Worm (Caenorhabditis elegans) whole organism, late embryonic: ENCODE measurements around the gene apc-2.

Experiments
- C38D4.7 ChIP-seq: fragments of 200-800 bp; sonication (Bioruptor generic); optimal IDR thresholded peaks from 2 replicates; lab custom pipeline; 2018; ENCODE audit warnings: mild to moderate bottlenecking, missing genetic modification characterization, moderate library complexity, missing compliant biosample characterization
- F13H6.1 ChIP-seq: sonication (generic microtip); optimal IDR thresholded peaks from 2 replicates; lab custom pipeline; 2016; ENCODE audit warnings: missing genetic modification characterization, missing compliant biosample characterization
- K02D7.2 ChIP-seq: sonication (generic microtip); optimal IDR thresholded peaks from 2 replicates; lab custom pipeline; 2017; ENCODE audit warnings: mild to moderate bottlenecking, missing genetic modification characterization, missing compliant biosample characterization
- Y22D7AL.16 ChIP-seq: sonication (generic microtip); optimal IDR thresholded peaks from 2 replicates; lab custom pipeline; 2016; ENCODE audit warnings: missing genetic modification characterization, missing compliant biosample characterization
- ahr-1 ChIP-seq: sonication (generic microtip); optimal IDR thresholded peaks from 2 replicates; lab custom pipeline; 2016; ENCODE audit warnings: missing genetic modification characterization, missing compliant biosample characterization
- ceh-14 ChIP-seq: sonication (generic microtip); optimal IDR thresholded peaks from 2 replicates; lab custom pipeline; 2016; ENCODE audit warnings: missing genotype, missing genetic modification characterization, missing compliant biosample characterization
- ceh-18 ChIP-seq: sonication (generic microtip); optimal IDR thresholded peaks from 2 replicates; lab custom pipeline; 2016; ENCODE audit warnings: missing genetic modification characterization, missing compliant biosample characterization
- ceh-24 ChIP-seq: sonication (generic microtip); optimal IDR thresholded peaks from 2 replicates; lab custom pipeline; 2016; ENCODE audit warnings: mild to moderate bottlenecking, missing genetic modification characterization, missing compliant biosample characterization
- ceh-31 ChIP-seq: sonication (generic microtip); optimal IDR thresholded peaks from 2 replicates; lab custom pipeline; 2016; ENCODE audit warnings: missing genetic modification characterization, missing compliant biosample characterization
- ceh-34 ChIP-seq: sonication (generic microtip); optimal IDR thresholded peaks from 2 replicates; lab custom pipeline; 2016; ENCODE audit warnings: mild to moderate bottlenecking, missing genetic modification characterization, missing compliant biosample characterization
- ceh-45 ChIP-seq: fragments of 200-800 bp; sonication (Bioruptor generic); IDR thresholded peaks from 2 replicates; pipeline ENCODE4 v1.3.6; 2022; ENCODE audit warnings: missing genetic modification reagents, missing genetic modification characterization, missing compliant biosample characterization
- dmd-4 ChIP-seq: sonication (generic microtip); optimal IDR thresholded peaks from 2 replicates; lab custom pipeline; 2016; ENCODE audit warnings: borderline replicate concordance, missing genetic modification characterization, missing compliant biosample characterization
- dve-1 ChIP-seq: sonication (generic microtip); optimal IDR thresholded peaks from 2 replicates; lab custom pipeline; 2017; ENCODE audit warnings: antibody characterized with exemption, mild to moderate bottlenecking, missing genetic modification characterization, missing compliant biosample characterization
- elt-2 ChIP-seq: sonication (generic microtip); optimal IDR thresholded peaks from 2 replicates; lab custom pipeline; 2016; ENCODE audit warnings: missing genetic modification reagents, missing genetic modification characterization, missing compliant biosample characterization
- elt-4 ChIP-seq: sonication (generic microtip); optimal IDR thresholded peaks from 2 replicates; lab custom pipeline; 2016; ENCODE audit warnings: missing genetic modification characterization, missing compliant biosample characterization
- ets-4 ChIP-seq: sonication (generic microtip); optimal IDR thresholded peaks from 2 replicates; lab custom pipeline; 2016; ENCODE audit warnings: missing genetic modification characterization, missing compliant biosample characterization
- fax-1 ChIP-seq: sonication (generic microtip); optimal IDR thresholded peaks from 2 replicates; lab custom pipeline; 2016; ENCODE audit warnings: missing genotype, missing genetic modification characterization, missing compliant biosample characterization
- fkh-6 ChIP-seq: sonication (generic microtip); optimal IDR thresholded peaks from 2 replicates; lab custom pipeline; 2016; ENCODE audit warnings: missing genetic modification characterization, missing compliant biosample characterization
- hlh-15 ChIP-seq: sonication (generic microtip); optimal IDR thresholded peaks from 2 replicates; lab custom pipeline; 2016; ENCODE audit warnings: missing genetic modification characterization, missing compliant biosample characterization
- hlh-30 ChIP-seq: sonication (generic microtip); optimal IDR thresholded peaks from 2 replicates; lab custom pipeline; 2017; ENCODE audit warnings: antibody characterized with exemption, missing genetic modification characterization, missing compliant biosample characterization; ENCODE audit not compliant: insufficient read depth
- hlh-6 ChIP-seq: sonication (generic microtip); optimal IDR thresholded peaks from 2 replicates; lab custom pipeline; 2016; ENCODE audit warnings: missing genotype, missing genetic modification characterization, missing compliant biosample characterization
- lim-6 ChIP-seq: sonication (generic microtip); optimal IDR thresholded peaks from 2 replicates; lab custom pipeline; 2016; ENCODE audit warnings: missing genetic modification characterization, missing compliant biosample characterization
- lin-11 ChIP-seq: fragments of 200-800 bp; sonication (Bioruptor generic); optimal IDR thresholded peaks from 2 replicates; lab custom pipeline; 2018; ENCODE audit warnings: mild to moderate bottlenecking, missing genetic modification characterization, missing compliant biosample characterization
- madf-2 ChIP-seq: sonication (generic microtip); optimal IDR thresholded peaks from 2 replicates; lab custom pipeline; 2017; ENCODE audit warnings: missing genetic modification characterization, missing compliant biosample characterization
- nfya-1 ChIP-seq: sonication (generic microtip); optimal IDR thresholded peaks from 2 replicates; lab custom pipeline; 2017; ENCODE audit warnings: missing genetic modification characterization, mild to moderate bottlenecking, missing compliant biosample characterization, antibody characterized with exemption, moderate library complexity
- npax-4 ChIP-seq: sonication (generic microtip); optimal IDR thresholded peaks from 2 replicates; lab custom pipeline; 2016; ENCODE audit warnings: missing genetic modification characterization, missing compliant biosample characterization
- odd-2 ChIP-seq: sonication (generic microtip); optimal IDR thresholded peaks from 2 replicates; lab custom pipeline; 2017; ENCODE audit warnings: antibody characterized with exemption, mild to moderate bottlenecking, missing genetic modification characterization, missing compliant biosample characterization
- pax-1 ChIP-seq: fragments of 150-350 bp; optimal IDR thresholded peaks from 2 replicates; lab custom pipeline; 2014; ENCODE audit warnings: missing biosample characterization, missing genetic modification characterization
- pha-4 ChIP-seq: fragments of 150-350 bp; optimal IDR thresholded peaks from 2 replicates; lab custom pipeline; 2018; ENCODE audit warnings: missing biosample characterization, missing genetic modification reagents, missing genetic modification characterization
- ref-2 ChIP-seq: sonication (generic microtip); optimal IDR thresholded peaks from 2 replicates; lab custom pipeline; 2016; ENCODE audit warnings: missing genetic modification characterization, missing compliant biosample characterization
- sdc-2 ChIP-seq: sonication (generic microtip); optimal IDR thresholded peaks from 2 replicates; lab custom pipeline; 2016; ENCODE audit warnings: missing genotype, missing genetic modification characterization, missing compliant biosample characterization
- sox-4 ChIP-seq: sonication (generic microtip); optimal IDR thresholded peaks from 2 replicates; lab custom pipeline; 2017; ENCODE audit warnings: mild to moderate bottlenecking, missing genetic modification characterization, inconsistent platforms, missing compliant biosample characterization
- syd-9 ChIP-seq: sonication (generic microtip); optimal IDR thresholded peaks from 2 replicates; lab custom pipeline; 2016; ENCODE audit warnings: mild to moderate bottlenecking, missing genetic modification characterization, moderate library complexity, missing compliant biosample characterization
- tbx-2 ChIP-seq: sonication (generic microtip); optimal IDR thresholded peaks from 2 replicates; lab custom pipeline; 2016; ENCODE audit warnings: missing genetic modification characterization, missing compliant biosample characterization
- tbx-7 ChIP-seq: sonication (generic microtip); optimal IDR thresholded peaks from 2 replicates; lab custom pipeline; 2016; ENCODE audit warnings: missing genotype, missing genetic modification characterization, missing compliant biosample characterization
- ttx-3 ChIP-seq: sonication (generic microtip); optimal IDR thresholded peaks from 2 replicates; lab custom pipeline; 2016; ENCODE audit warnings: missing genetic modification reagents, missing genetic modification characterization, missing compliant biosample characterization
- unc-3 ChIP-seq, 2 experiments: fragments of 200-800 bp in 1 of 2; sonication (Bioruptor generic) in 1 of 2; sonication (generic microtip) in 1 of 2; conservative IDR thresholded peaks in 1 of 2; optimal IDR thresholded peaks in 1 of 2; 2 replicates each; pipeline versions ENCODE4 v1.3.6 to Lab custom; 2016 to 2022; ENCODE audit warnings: missing compliant biosample characterization in 2 of 2, missing genetic modification characterization in 2 of 2, missing genetic modification reagents in 1 of 2
- unc-42 ChIP-seq: sonication (generic microtip); optimal IDR thresholded peaks from 2 replicates; lab custom pipeline; 2016; ENCODE audit warnings: missing genotype, missing genetic modification characterization, missing compliant biosample characterization
- unc-55 ChIP-seq: sonication (generic microtip); optimal IDR thresholded peaks from 2 replicates; lab custom pipeline; 2017; ENCODE audit warnings: missing biosample characterization, missing genetic modification reagents, missing genetic modification characterization
- zip-5 ChIP-seq: sonication (generic microtip); optimal IDR thresholded peaks from 2 replicates; lab custom pipeline; 2016; ENCODE audit warnings: missing genetic modification characterization, missing compliant biosample characterization

Gene apc-2

DNA sequence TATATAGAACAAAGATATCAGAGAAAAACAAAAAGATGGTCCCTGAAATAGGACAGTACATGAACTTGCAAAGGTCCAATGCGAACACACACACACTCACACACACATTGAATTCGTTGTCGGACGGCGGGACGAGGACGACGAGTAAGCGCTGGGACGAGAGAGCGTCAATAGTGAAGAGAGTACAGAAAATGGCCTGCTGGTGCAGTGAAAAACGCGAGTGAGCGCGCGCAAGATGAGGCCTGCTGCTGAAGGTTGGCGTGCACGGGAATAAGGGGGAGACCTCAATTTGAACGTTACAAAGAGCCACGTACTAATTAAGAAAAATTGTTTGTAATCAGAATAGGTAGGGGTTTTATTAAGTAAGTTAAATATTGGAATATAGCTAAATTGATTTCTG, 46.5 kb downstream of the apc-2 start (continued):
- TF ChIP-seq ceh-24 (tag; lab: Kevin White, UChicago) (no peak), nfya-1 (tag; lab: Kevin White, UChicago) (peak; percentile 15), pha-4 (tag; lab: Kevin White, UChicago) (no peak), zip-5 (tag; lab: Kevin White, UChicago) (no peak), F13H6.1 (tag; lab: Kevin White, UChicago) (no peak), ceh-14 (tag; lab: Kevin White, UChicago) (peak; percentile 29), ahr-1 (tag; lab: Kevin White, UChicago) (no peak), hlh-6 (tag; lab: Kevin White, UChicago) (no peak), syd-9 (tag; lab: Kevin White, UChicago) (peak; percentile 57), ttx-3 (tag; lab: Kevin White, UChicago) (no peak), npax-4 (tag; lab: Kevin White, UChicago) (no peak), Y22D7AL.16 (no peak), K02D7.2 (tag; lab: Kevin White, UChicago) (no peak), elt-2 (tag; lab: Kevin White, UChicago) (peak; percentile 1), unc-3 (GFP tag; conservative IDR thresholded peaks at IDR 0.05; lab: Robert Waterston, UW) (no peak), unc-3 (tag; optimal IDR thresholded peaks at IDR 0.05; lab: Kevin White, UChicago) (no peak), lin-11 (tag; lab: Kevin White, UChicago) (no peak), unc-55 (no peak), fkh-6 (tag; lab: Kevin White, UChicago) (no peak), elt-4 (tag; lab: Kevin White, UChicago) (no peak), ref-2 (tag; lab: Kevin White, UChicago) (peak; percentile 34), dmd-4 (no peak), ceh-18 (tag; lab: Kevin White, UChicago) (peak; percentile 21), hlh-15 (tag; lab: Kevin White, UChicago) (no peak), ets-4 (tag; lab: Kevin White, UChicago) (no peak), sdc-2 (peak; percentile 37)

DNA sequence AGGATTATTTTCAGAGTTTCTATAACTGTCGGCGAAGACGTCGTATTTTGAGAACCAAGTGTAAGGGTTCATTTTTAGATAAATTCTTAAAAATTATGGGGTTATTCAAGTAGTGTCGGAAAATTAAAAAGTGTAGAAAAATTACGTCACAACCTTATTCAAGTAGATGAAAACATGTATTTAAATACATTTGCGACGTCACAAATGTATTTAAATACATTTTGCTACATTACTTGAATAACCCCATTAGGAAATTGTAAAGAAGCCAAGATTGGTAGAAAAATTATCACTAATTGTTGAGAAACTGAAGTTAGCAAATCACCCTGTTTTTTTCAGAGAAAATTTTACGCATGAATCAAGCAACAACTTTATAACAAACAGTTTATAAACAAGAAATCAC, 48.8 kb downstream of the apc-2 start:
- TF ChIP-seq unc-3 (GFP tag; conservative IDR thresholded peaks at IDR 0.05; lab: Robert Waterston, UW) (no peak), unc-3 (tag; optimal IDR thresholded peaks at IDR 0.05; lab: Kevin White, UChicago) (no peak), syd-9 (tag; lab: Kevin White, UChicago) (no peak), madf-2 (tag; lab: Kevin White, UChicago) (no peak), zip-5 (tag; lab: Kevin White, UChicago) (no peak), lim-6 (no peak), sox-4 (tag; lab: Kevin White, UChicago) (no peak), sdc-2 (no peak), ceh-45 (GFP tag; lab: Robert Waterston, UW) (no peak), pax-1 (tag; lab: Kevin White, UChicago) (no peak)

DNA sequence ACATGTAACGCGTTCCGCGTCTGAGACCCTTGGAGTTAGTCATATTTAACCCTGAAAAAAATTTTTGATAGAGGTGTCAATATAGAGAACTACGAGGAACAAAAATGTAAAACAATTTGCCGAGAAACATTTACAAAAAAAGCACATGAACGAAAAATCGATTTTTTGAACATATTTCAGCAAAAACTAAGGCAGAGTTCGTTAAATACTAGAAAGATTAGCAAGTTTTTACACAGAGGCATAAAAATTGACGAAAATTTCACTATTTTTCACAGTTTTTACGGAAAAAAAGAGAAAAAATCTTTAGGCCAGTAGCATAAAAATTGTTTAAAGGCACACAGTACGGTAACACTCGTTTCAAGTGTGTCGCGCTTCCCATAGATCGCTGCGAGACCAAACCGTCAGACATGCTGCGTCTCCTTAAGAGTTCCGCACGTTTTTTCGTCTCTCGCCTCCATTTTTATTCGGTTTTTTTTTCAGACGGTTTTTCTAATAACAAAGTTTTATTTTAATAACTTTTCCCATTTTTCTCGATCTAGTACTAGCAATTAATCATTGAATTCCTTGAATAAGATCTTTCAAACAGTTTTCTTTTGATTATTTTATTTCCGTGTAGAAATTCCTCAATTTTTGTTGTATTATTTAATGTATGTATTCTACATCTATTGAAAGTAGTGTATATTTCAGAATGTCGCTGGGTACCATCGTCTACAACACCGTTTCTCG, 49.9 kb downstream of the apc-2 start, which contains the start of the genes rpl-21 and C14B9.10:
rpl-21 (minus strand) TSS at position 51 of the 726 bp plus-strand sequence.
C14B9.10 (plus strand) TSS at position 676 of the 726 bp plus-strand sequence.
- TF ChIP-seq C38D4.7 (GFP tag; lab: Kevin White, UChicago): no peak
- TF ChIP-seq unc-42 (tag; lab: Kevin White, UChicago): peak; percentile 61
- TF ChIP-seq ceh-34 (tag; lab: Kevin White, UChicago): no peak
- no peak for TF ChIP-seq odd-2 (tag; lab: Kevin White, UChicago)
- TF ChIP-seq ceh-18 (tag; lab: Kevin White, UChicago): peak; percentile 27
- peak; percentile 92 for TF ChIP-seq nfya-1 (tag; lab: Kevin White, UChicago)
- peak; percentile 73 for TF ChIP-seq unc-55
- no peak for TF ChIP-seq npax-4 (tag; lab: Kevin White, UChicago)
- TF ChIP-seq tbx-2 (tag; lab: Kevin White, UChicago): peak; percentile 49
- TF ChIP-seq fax-1 (tag; lab: Kevin White, UChicago): no peak
- TF ChIP-seq dve-1: peak; percentile 28
- TF ChIP-seq hlh-30 (tag; lab: Kevin White, UChicago): peak; percentile 46
- peak; percentile 23 for TF ChIP-seq elt-2 (tag; lab: Kevin White, UChicago)
- no peak for TF ChIP-seq F13H6.1 (tag; lab: Kevin White, UChicago)
- TF ChIP-seq ceh-31 (tag; lab: Kevin White, UChicago): peak; percentile 64
- no peak for TF ChIP-seq tbx-7 (tag; lab: Kevin White, UChicago)
